Fruit fly (Drosophila melanogaster): ENCODE data around the gene CG15412.

The CG15412 gene

DNA sequence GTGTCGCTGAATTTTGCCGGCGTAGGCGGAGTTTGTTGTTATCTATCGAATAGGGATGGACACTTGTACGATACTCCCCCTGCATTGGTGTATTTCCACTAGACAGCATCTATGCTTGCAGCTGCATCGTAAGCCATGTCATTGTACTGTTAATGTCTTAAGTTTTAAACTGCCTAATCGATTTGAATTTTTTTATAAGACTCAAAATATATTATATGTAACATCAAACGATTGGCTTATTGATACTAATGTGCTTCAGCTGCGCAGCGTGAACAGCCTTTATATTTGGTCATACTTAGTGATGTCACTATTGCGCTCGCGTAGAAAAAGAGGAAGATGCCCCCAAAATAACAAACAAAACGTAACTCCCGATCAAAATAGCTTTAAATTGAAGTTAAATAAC is 1.2 kb upstream of the CG15412 start, which contains the start of the genes CG9662 and Ptpa (continued):
- TF ChIP-seq fkh (GFP tag; optimal IDR thresholded peaks at IDR 0.05): peak; percentile 72
- peak; percentile 53 for TF ChIP-seq Lpt (GFP tag; optimal IDR thresholded peaks at IDR 0.05)
- TF ChIP-seq CG10631 (GFP tag; optimal IDR thresholded peaks at IDR 0.05): peak; percentile 83
- TF ChIP-seq dac (GFP tag; optimal IDR thresholded peaks at IDR 0.05): peak; percentile 60
- no peak for TF ChIP-seq Blimp-1 (GFP tag; optimal IDR thresholded peaks at IDR 0.05)
- peak; percentile 52 for TF ChIP-seq CG34406 (GFP tag; optimal IDR thresholded peaks at IDR 0.05)
- TF ChIP-seq Sox15 (GFP tag; optimal IDR thresholded peaks at IDR 0.05): peak; percentile 78
- TF ChIP-seq CG6808 (GFP tag; optimal IDR thresholded peaks at IDR 0.05): no peak

DNA sequence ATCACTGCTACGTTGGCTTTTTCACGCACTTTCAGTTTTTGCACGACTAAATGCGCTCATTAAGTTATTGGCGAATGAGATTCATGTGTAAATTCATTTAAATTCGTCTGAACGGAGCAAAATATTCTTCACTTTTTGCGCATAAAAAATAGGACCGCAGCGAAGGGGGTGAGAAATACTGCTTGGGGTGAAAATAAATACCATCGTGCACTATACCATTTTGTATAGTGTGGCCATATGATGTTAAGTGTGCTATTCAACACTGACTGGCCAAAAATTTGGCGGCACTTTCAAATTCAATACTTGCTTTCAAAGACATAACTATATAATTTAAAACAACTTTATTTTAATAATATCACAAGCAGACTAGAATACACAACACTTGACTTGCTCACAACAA is 2.3 kb downstream of the CG15412 start, which contains the start of gene GramD1B:
GramD1B (minus strand) TSS at position 131 of the 400 bp plus-strand sequence.
- peak; percentile 27 for TF ChIP-seq CG6854 (GFP tag; optimal IDR thresholded peaks at IDR 0.05)
- TF ChIP-seq salr (GFP tag; optimal IDR thresholded peaks at IDR 0.05): no peak
- peak; percentile 11 for TF ChIP-seq Eip93F (GFP tag; optimal IDR thresholded peaks at IDR 0.05)
- TF ChIP-seq Eip78C (GFP tag): peak; percentile 63
- TF ChIP-seq CG6808 (GFP tag; optimal IDR thresholded peaks at IDR 0.05): no peak
- TF ChIP-seq CG4318 (GFP tag; optimal IDR thresholded peaks at IDR 0.05): no peak
- TF ChIP-seq eg (GFP tag; IDR thresholded peaks at IDR 0.05): no peak
- no peak for TF ChIP-seq CG31627 (GFP tag; optimal IDR thresholded peaks at IDR 0.05)
- no peak for TF ChIP-seq CG6276 (GFP tag; optimal IDR thresholded peaks at IDR 0.05)
- TF ChIP-seq pdm3 (GFP tag; optimal IDR thresholded peaks at IDR 0.05): peak; percentile 13
- TF ChIP-seq esn (GFP tag; optimal IDR thresholded peaks at IDR 0.05): peak; percentile 26
- TF ChIP-seq svp (GFP tag): peak; percentile 37
- TF ChIP-seq lz (GFP tag; optimal IDR thresholded peaks at IDR 0.05): peak; percentile 9
- peak; percentile 6 for TF ChIP-seq fkh (GFP tag; optimal IDR thresholded peaks at IDR 0.05)
- peak; percentile 40 for TF ChIP-seq Sox14 (GFP tag; optimal IDR thresholded peaks at IDR 0.05)
- TF ChIP-seq CG11902 (GFP tag; optimal IDR thresholded peaks at IDR 0.05): no peak
- TF ChIP-seq dac (GFP tag; optimal IDR thresholded peaks at IDR 0.05): no peak
- peak; percentile 10 for TF ChIP-seq cyc (GFP tag; optimal IDR thresholded peaks at IDR 0.05)
- TF ChIP-seq CG15336 (GFP tag; IDR thresholded peaks at IDR 0.05): peak; percentile 14; the same call in 1 of the 2 replicates

DNA sequence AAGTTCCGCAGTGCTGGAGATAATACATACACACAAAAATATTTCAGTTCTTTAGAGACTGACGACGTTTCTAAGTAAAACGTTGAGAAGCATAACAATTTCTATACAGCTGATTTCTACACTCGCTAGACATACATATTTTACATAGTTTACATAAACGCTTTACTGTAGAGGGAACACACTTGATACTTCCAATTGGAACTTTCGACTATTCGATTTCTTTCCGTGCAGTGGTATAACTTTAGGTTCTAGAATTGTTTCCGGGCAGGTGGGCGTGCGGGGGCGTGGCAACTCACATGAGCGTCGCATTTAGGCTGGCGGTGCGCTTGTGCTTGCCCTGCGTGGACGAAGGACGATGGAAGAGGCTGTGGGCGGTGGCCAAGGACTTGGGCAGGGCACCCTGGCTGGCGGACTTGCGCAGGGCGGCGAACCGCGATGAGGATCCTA is 3.0 kb downstream of the CG15412 start:
- TF ChIP-seq Sox14 (GFP tag; optimal IDR thresholded peaks at IDR 0.05) (no peak), CG6276 (GFP tag; optimal IDR thresholded peaks at IDR 0.05) (peak; percentile 41), CG8119 (GFP tag; IDR thresholded peaks at IDR 0.05) (no peak), CG16779 (tag; optimal IDR thresholded peaks at IDR 0.05) (no peak), CG32006 (GFP tag; optimal IDR thresholded peaks at IDR 0.05) (peak; percentile 50), CG9139 (GFP tag; optimal IDR thresholded peaks at IDR 0.05) (no peak), Blimp-1 (GFP tag; optimal IDR thresholded peaks at IDR 0.05) (no peak), net (GFP tag; optimal IDR thresholded peaks at IDR 0.05) (peak; percentile 24), fd85E (GFP tag; optimal IDR thresholded peaks at IDR 0.05) (no peak), achi (GFP tag; optimal IDR thresholded peaks at IDR 0.05) (peak; percentile 13), Smox (GFP tag; optimal IDR thresholded peaks at IDR 0.05) (no peak), Ets96B (tag; optimal IDR thresholded peaks at IDR 0.05) (peak; percentile 31), acj6 (GFP tag; optimal IDR thresholded peaks at IDR 0.05) (peak; percentile 11), CG11294 (GFP tag; IDR thresholded peaks at IDR 0.05) (no peak), CG6854 (GFP tag; optimal IDR thresholded peaks at IDR 0.05) (no peak), topi (GFP tag; optimal IDR thresholded peaks at IDR 0.05) (peak; percentile 16), CG6808 (GFP tag; optimal IDR thresholded peaks at IDR 0.05) (peak; percentile 17), OdsH (GFP tag; optimal IDR thresholded peaks at IDR 0.05) (peak; percentile 39), CG10631 (GFP tag; optimal IDR thresholded peaks at IDR 0.05) (peak; percentile 36), esn (GFP tag; optimal IDR thresholded peaks at IDR 0.05) (peak; percentile 61), CG3919 (GFP tag; optimal IDR thresholded peaks at IDR 0.05) (peak; percentile 21), Met (GFP tag; optimal IDR thresholded peaks at IDR 0.05) (no peak), CG4318 (GFP tag; optimal IDR thresholded peaks at IDR 0.05) (peak; percentile 17), CG31627 (GFP tag; optimal IDR thresholded peaks at IDR 0.05) (peak; percentile 40), dac (GFP tag; optimal IDR thresholded peaks at IDR 0.05) (no peak), CG11902 (GFP tag; optimal IDR thresholded peaks at IDR 0.05) (no peak), CG11762 (GFP tag; optimal IDR thresholded peaks at IDR 0.05; ENCODE audit: insufficient read depth) (no peak), Ets21C (GFP tag; optimal IDR thresholded peaks at IDR 0.05) (no peak), pdm3 (GFP tag; optimal IDR thresholded peaks at IDR 0.05) (peak; percentile 12), fkh (GFP tag; optimal IDR thresholded peaks at IDR 0.05) (no peak), Sox102F (GFP tag; optimal IDR thresholded peaks at IDR 0.05) (peak; percentile 1), CG8319 (GFP tag; optimal IDR thresholded peaks at IDR 0.05) (no peak), Eip78C (GFP tag) (peak; percentile 73), vri (GFP tag; optimal IDR thresholded peaks at IDR 0.05) (no peak), CG10669 (GFP tag; optimal IDR thresholded peaks at IDR 0.05) (no peak), ss (GFP tag; optimal IDR thresholded peaks at IDR 0.05) (no peak)
